Fruit fly (Drosophila melanogaster) whole organism, embryonic: ENCODE measurements around the gene CG3117.

Source experiments
- B-H1 ChIP-seq: fragments of 200-800 bp; sonication (Bioruptor generic); IDR thresholded peaks from 3 replicates; pipeline ENCODE4 v1.3.6; 2022; ENCODE audit warnings: missing biosample characterization, missing genetic modification characterization
- Bgb ChIP-seq: fragments of 200-800 bp; sonication (Bioruptor generic); IDR thresholded peaks from 2 replicates; pipeline ENCODE4 v1.3.6; 2022; ENCODE audit warnings: missing biosample characterization, missing genetic modification characterization; ENCODE audit not compliant: partially characterized antibody
- CG10147 ChIP-seq: fragments of 200-800 bp; sonication (Bioruptor generic); optimal IDR thresholded peaks from 2 replicates; lab custom pipeline; 2019; ENCODE audit warnings: missing biosample characterization, mild to moderate bottlenecking, missing genetic modification characterization, moderate library complexity
- CG11085 ChIP-seq: fragments of 200-800 bp; sonication (Bioruptor generic); IDR thresholded peaks from 2 replicates; pipeline ENCODE4 v1.3.6; 2022; ENCODE audit warnings: missing biosample characterization, missing genetic modification characterization
- CG12236 ChIP-seq: fragments of 200-800 bp; sonication (Bioruptor generic); optimal IDR thresholded peaks from 2 replicates; lab custom pipeline; 2016; ENCODE audit warnings: missing biosample characterization, missing genetic modification characterization
- CG12769 ChIP-seq: fragments of 200-800 bp; sonication (Bioruptor generic); optimal IDR thresholded peaks from 2 replicates; lab custom pipeline; 2019; ENCODE audit warnings: missing biosample characterization, mild to moderate bottlenecking, missing genetic modification characterization, moderate library complexity
- CG14441 ChIP-seq: fragments of 200-800 bp; sonication (Bioruptor generic); IDR thresholded peaks from 2 replicates; pipeline ENCODE4 v1.3.6; 2022; ENCODE audit warnings: missing biosample characterization, missing genetic modification characterization
- CG14667 ChIP-seq: fragments of 200-800 bp; sonication (Bioruptor generic); IDR thresholded peaks from 2 replicates; pipeline ENCODE4 v1.3.6; 2022; ENCODE audit warnings: missing biosample characterization, missing genetic modification characterization
- CG14710 ChIP-seq: fragments of 200-800 bp; sonication (Bioruptor generic); optimal IDR thresholded peaks from 3 replicates; lab custom pipeline; 2019; ENCODE audit warnings: missing biosample characterization, mild to moderate bottlenecking, missing genetic modification characterization, moderate library complexity
- CG15696 ChIP-seq: fragments of 200-800 bp; sonication (Bioruptor generic); optimal IDR thresholded peaks from 2 replicates; lab custom pipeline; 2019; ENCODE audit warnings: missing biosample characterization, mild to moderate bottlenecking, missing genetic modification characterization, moderate library complexity
- CG1647 ChIP-seq: fragments of 200-800 bp; sonication (Bioruptor generic); optimal IDR thresholded peaks from 3 replicates; lab custom pipeline; 2016; ENCODE audit warnings: missing biosample characterization, missing genetic modification characterization
- CG16779 ChIP-seq: fragments of 200-800 bp; sonication (Bioruptor generic); IDR thresholded peaks from 2 replicates; pipeline ENCODE4 v1.3.6; 2022; ENCODE audit warnings: missing biosample characterization, missing genetic modification characterization
- CG17385 ChIP-seq: fragments of 200-800 bp; sonication (Bioruptor generic); optimal IDR thresholded peaks from 3 replicates; lab custom pipeline; 2018; ENCODE audit warnings: missing biosample characterization, mild to moderate bottlenecking, missing genetic modification characterization
- CG2678 ChIP-seq: fragments of 200-800 bp; sonication (Bioruptor generic); optimal IDR thresholded peaks from 3 replicates; lab custom pipeline; 2019; ENCODE audit warnings: missing biosample characterization, mild to moderate bottlenecking, missing genetic modification characterization, moderate library complexity
- CG2712 ChIP-seq: fragments of 200-800 bp; optimal IDR thresholded peaks from 3 replicates; lab custom pipeline; 2019; ENCODE audit warnings: missing biosample characterization, mild to moderate bottlenecking, missing genetic modification characterization, moderate library complexity
- CG30020 ChIP-seq: fragments of 200-800 bp; optimal IDR thresholded peaks from 2 replicates; lab custom pipeline; 2019; ENCODE audit warnings: missing biosample characterization, mild to moderate bottlenecking, missing genetic modification characterization, moderate library complexity
- CG34376 ChIP-seq: fragments of 200-800 bp; sonication (Bioruptor generic); optimal IDR thresholded peaks from 2 replicates; lab custom pipeline; 2018; ENCODE audit warnings: missing biosample characterization, mild to moderate bottlenecking, missing genetic modification characterization
- CG4360 ChIP-seq: fragments of 200-800 bp; sonication (Bioruptor generic); IDR thresholded peaks from 2 replicates; pipeline ENCODE4 v1.3.6; 2022; ENCODE audit warnings: missing biosample characterization, missing genetic modification characterization
- CG4707 ChIP-seq: fragments of 200-800 bp; sonication (Bioruptor generic); optimal IDR thresholded peaks from 2 replicates; lab custom pipeline; 2018; ENCODE audit warnings: missing biosample characterization, mild to moderate bottlenecking, missing genetic modification characterization, moderate library complexity
- CG4820 ChIP-seq: fragments of 200-800 bp; sonication (Bioruptor generic); optimal IDR thresholded peaks from 3 replicates; lab custom pipeline; 2016; ENCODE audit warnings: missing biosample characterization, missing genetic modification characterization
- CG6175 ChIP-seq: fragments of 200-800 bp; sonication (Bioruptor generic); IDR thresholded peaks from 3 replicates; pipeline ENCODE4 v1.3.6; 2022; ENCODE audit warnings: missing biosample characterization, missing genetic modification characterization
- CG6689 ChIP-seq: fragments of 200-800 bp; sonication (Bioruptor generic); IDR thresholded peaks from 2 replicates; pipeline ENCODE4 v1.3.6; 2022; ENCODE audit warnings: missing biosample characterization, missing genetic modification characterization
- CG7357 ChIP-seq: fragments of 200-800 bp; sonication (Bioruptor generic); IDR thresholded peaks from 3 replicates; pipeline ENCODE4 v1.3.6; 2022; ENCODE audit warnings: missing biosample characterization, missing genetic modification characterization
- CG7839 ChIP-seq: fragments of 200-800 bp; sonication (Bioruptor generic); optimal IDR thresholded peaks from 3 replicates; lab custom pipeline; 2018; ENCODE audit warnings: missing biosample characterization, mild to moderate bottlenecking, missing genetic modification characterization, moderate library complexity
- CG8290 ChIP-seq, 3 experiments: fragments of 200-800 bp; sonication (Bioruptor generic); optimal IDR thresholded peaks; 2 replicates each; lab custom pipeline; 2016 to 2019; ENCODE audit warnings: missing biosample characterization in 3 of 3, missing genetic modification characterization in 3 of 3, mild to moderate bottlenecking in 2 of 3, moderate library complexity in 1 of 3
- CG9437 ChIP-seq: fragments of 200-800 bp; sonication (Bioruptor generic); optimal IDR thresholded peaks from 2 replicates; lab custom pipeline; 2018; ENCODE audit warnings: missing biosample characterization, mild to moderate bottlenecking, missing genetic modification characterization
- CG9727 ChIP-seq: fragments of 200-800 bp; sonication (Bioruptor generic); optimal IDR thresholded peaks from 3 replicates; lab custom pipeline; 2017; ENCODE audit warnings: missing biosample characterization, mild to moderate bottlenecking, missing genetic modification characterization
- CrebB ChIP-seq: fragments of 200-800 bp; sonication (Bioruptor generic); optimal IDR thresholded peaks from 3 replicates; lab custom pipeline; 2018; ENCODE audit warnings: missing biosample characterization, mild to moderate bottlenecking, missing genetic modification characterization
- Deaf1 ChIP-seq: fragments of 200-800 bp; optimal IDR thresholded peaks from 3 replicates; lab custom pipeline; 2019; ENCODE audit warnings: missing biosample characterization, mild to moderate bottlenecking, missing genetic modification characterization, moderate library complexity
- Ets65A ChIP-seq: fragments of 200-800 bp; sonication (Bioruptor generic); peaks from one replicate; lab custom pipeline; 2016; ENCODE audit warnings: missing biosample characterization, missing genetic modification characterization
- Lhr ChIP-seq: fragments of 200-800 bp; sonication (Bioruptor generic); optimal IDR thresholded peaks from 3 replicates; lab custom pipeline; 2017; ENCODE audit warnings: mild to moderate bottlenecking, missing biosample characterization, missing genetic modification reagents, missing genetic modification characterization
- Meics ChIP-seq: fragments of 200-800 bp; sonication (Bioruptor generic); optimal IDR thresholded peaks from 2 replicates; lab custom pipeline; 2017; ENCODE audit warnings: missing biosample characterization, mild to moderate bottlenecking, missing genetic modification characterization
- Mrtf ChIP-seq: fragments of 200-800 bp; sonication (Bioruptor generic); IDR thresholded peaks from 3 replicates; pipeline ENCODE4 v1.3.6; 2022; ENCODE audit warnings: missing biosample characterization, missing genetic modification characterization
- Ptx1 ChIP-seq: fragments of 200-800 bp; sonication (Bioruptor generic); IDR thresholded peaks from 2 replicates; pipeline ENCODE4 v1.3.6; 2022; ENCODE audit warnings: missing biosample characterization, missing genetic modification characterization
- Spps ChIP-seq: fragments of 200-800 bp; sonication (Bioruptor generic); optimal IDR thresholded peaks from 2 replicates; lab custom pipeline; 2018; ENCODE audit warnings: missing biosample characterization, mild to moderate bottlenecking, missing genetic modification characterization
- Xbp1 ChIP-seq: fragments of 200-800 bp; sonication (Bioruptor generic); optimal IDR thresholded peaks from 3 replicates; lab custom pipeline; 2016; ENCODE audit warnings: missing biosample characterization, mild to moderate bottlenecking, missing genetic modification characterization
- ci ChIP-seq: fragments of 200-800 bp; sonication (Bioruptor generic); IDR thresholded peaks from 3 replicates; pipeline ENCODE4 v1.3.6; 2022; ENCODE audit warnings: missing biosample characterization, missing genetic modification characterization
- crc ChIP-seq: fragments of 200-800 bp; sonication (Bioruptor generic); optimal IDR thresholded peaks from 2 replicates; lab custom pipeline; 2016; ENCODE audit warnings: missing biosample characterization, missing genetic modification characterization
- dysf ChIP-seq: fragments of 200-800 bp; sonication (Bioruptor generic); IDR thresholded peaks from 3 replicates; pipeline ENCODE4 v1.3.6; 2022; ENCODE audit warnings: missing biosample characterization, missing genetic modification characterization
- ems ChIP-seq: fragments of 200-800 bp; sonication (Bioruptor generic); optimal IDR thresholded peaks from 3 replicates; lab custom pipeline; 2016; ENCODE audit warnings: missing biosample characterization, missing genetic modification characterization
- h ChIP-seq: fragments of >200 bp; optimal IDR thresholded peaks from 2 replicates; lab custom pipeline; 2017
- her ChIP-seq: fragments of 200-800 bp; sonication (Bioruptor generic); optimal IDR thresholded peaks from 2 replicates; lab custom pipeline; 2016; ENCODE audit warnings: missing biosample characterization, missing genetic modification characterization
- insv ChIP-seq, 2 experiments: fragments of 200-800 bp; sonication (Bioruptor generic); optimal IDR thresholded peaks; 3 replicates each; lab custom pipeline; 2016 to 2018; ENCODE audit warnings: missing biosample characterization in 2 of 2, missing genetic modification characterization in 2 of 2
- inv ChIP-seq: fragments of 200-800 bp; sonication (Bioruptor generic); IDR thresholded peaks from 2 replicates; pipeline ENCODE4 v1.3.6; 2022; ENCODE audit warnings: missing biosample characterization, missing genetic modification characterization; ENCODE audit not compliant: partially characterized antibody
- repo ChIP-seq: fragments of 200-800 bp; sonication (Bioruptor generic); optimal IDR thresholded peaks from 2 replicates; lab custom pipeline; 2016; ENCODE audit warnings: missing biosample characterization, missing genetic modification characterization
- rib ChIP-seq: fragments of 200-800 bp; sonication (Bioruptor generic); IDR thresholded peaks from 2 replicates; pipeline ENCODE4 v1.3.6; 2022; ENCODE audit warnings: missing biosample characterization, missing genetic modification characterization
- sug ChIP-seq: fragments of 200-800 bp; optimal IDR thresholded peaks from 2 replicates; lab custom pipeline; 2019; ENCODE audit warnings: missing biosample characterization, mild to moderate bottlenecking, missing genetic modification characterization, moderate library complexity
- z ChIP-seq: fragments of 200-800 bp; sonication (Bioruptor generic); IDR thresholded peaks from 3 replicates; pipeline ENCODE4 v1.3.6; 2022; ENCODE audit warnings: missing biosample characterization, missing genetic modification characterization
- zfh1 ChIP-seq: fragments of 200-800 bp; sonication (Bioruptor generic); IDR thresholded peaks from 3 replicates; pipeline ENCODE4 v1.3.6; 2022; ENCODE audit warnings: missing biosample characterization, missing genetic modification characterization

The CG3117 gene

DNA sequence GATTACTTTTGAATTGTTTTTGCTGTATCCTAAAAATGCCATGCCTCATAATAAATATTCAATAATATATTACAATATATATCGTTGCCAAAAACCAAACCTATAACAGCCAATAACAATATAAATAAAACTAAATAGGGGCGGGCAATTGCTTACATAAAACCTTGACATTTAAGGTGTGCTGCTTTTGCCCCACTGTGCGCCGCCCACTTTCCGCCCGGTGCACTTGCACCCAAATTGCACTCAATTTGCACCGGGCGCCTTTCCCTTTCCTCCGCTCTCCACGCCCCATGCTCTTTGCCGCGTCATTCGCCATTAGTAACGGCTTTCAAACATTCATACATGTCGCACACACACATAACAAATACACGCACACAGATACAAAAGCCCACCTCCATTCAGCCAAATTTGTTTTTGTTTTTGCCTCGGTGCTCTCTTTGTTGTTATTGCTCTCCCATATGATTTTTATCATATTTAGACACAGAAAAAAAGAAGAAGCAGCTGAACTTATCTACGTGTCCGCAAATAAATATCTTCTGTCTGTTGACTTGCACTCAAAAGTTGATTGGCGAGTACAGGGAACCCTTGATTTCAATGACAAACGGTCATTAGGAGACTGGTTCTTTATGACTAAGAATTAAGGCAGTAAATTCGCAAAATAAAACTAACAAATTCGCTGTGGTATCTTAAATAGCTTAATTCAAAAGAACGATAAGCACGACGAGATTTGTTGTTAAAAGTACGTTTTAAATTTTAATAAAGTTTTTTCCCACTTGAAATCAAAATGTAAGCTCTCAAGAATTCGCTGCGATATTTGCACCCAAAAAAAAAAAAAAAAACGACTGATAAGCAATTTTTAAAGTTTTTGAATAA lies 11.1 kb upstream of the CG3117 start (continued):
- TF ChIP-seq CG14441 (GFP tag; lab: Robert Waterston, UW) (0 out of 2 replicates have a peak, but pooled peaks have one; percentile 22), CG14667 (GFP tag; lab: Robert Waterston, UW) (no peak), CG1647 (no peak), insv (GFP tag; optimal IDR thresholded peaks at IDR 0.05; lab: Kevin White, UChicago) (no peak), repo (GFP tag; lab: Kevin White, UChicago) (no peak), CG12236 (GFP tag; lab: Kevin White, UChicago) (no peak), Xbp1 (GFP tag; lab: Kevin White, UChicago) (peak; percentile 2), ems (GFP tag; lab: Kevin White, UChicago) (no peak), CG8290 (GFP tag; optimal IDR thresholded peaks at IDR 0.05; lab: Kevin White, UChicago) (no peak), CG8290 (tag; optimal IDR thresholded peaks at IDR 0.05; lab: Kevin White, UChicago) (no peak), B-H1 (GFP tag; lab: Robert Waterston, UW) (no peak), Meics (GFP tag; lab: Kevin White, UChicago) (no peak), CG16779 (GFP tag; lab: Robert Waterston, UW) (no peak), sug (peak; percentile 44), CrebB (tag; lab: Kevin White, UChicago) (no peak), CG12769 (tag; lab: Kevin White, UChicago) (peak; percentile 18), CG30020 (no peak), CG6175 (GFP tag; lab: Robert Waterston, UW) (no peak), z (GFP tag; lab: Robert Waterston, UW) (peak; percentile 78), CG2712 (tag; lab: Kevin White, UChicago) (peak; percentile 16), CG10147 (no peak), CG7357 (GFP tag; lab: Robert Waterston, UW) (no peak), CG6689 (0 out of 2 replicates have a peak, but pooled peaks have one; percentile 23), Ptx1 (peak; percentile 30; the same call in 1 of the 2 replicates), dysf (GFP tag; lab: Robert Waterston, UW) (0 out of 3 replicates have a peak, but pooled peaks have one; percentile 40), inv (GFP tag; lab: Robert Waterston, UW) (no peak), Bgb (GFP tag; lab: Robert Waterston, UW) (peak; percentile 47; the same call in 1 of the 2 replicates), CG4707 (GFP tag; lab: Kevin White, UChicago) (no peak), Mrtf (no peak), CG11085 (GFP tag; lab: Robert Waterston, UW) (no peak), h (lab: Kevin White, UChicago) (no peak), her (GFP tag; lab: Kevin White, UChicago) (peak; percentile 14), CG14710 (tag; lab: Kevin White, UChicago) (no peak), Ets65A (GFP tag; lab: Kevin White, UChicago) (peak; percentile 35), Spps (tag; lab: Kevin White, UChicago) (no peak), zfh1 (GFP tag; lab: Robert Waterston, UW) (no peak), CG17385 (peak; percentile 86), CG9727 (GFP tag; lab: Kevin White, UChicago) (peak; percentile 2), crc (GFP tag; lab: Kevin White, UChicago) (no peak), CG4360 (0 out of 2 replicates have a peak, but pooled peaks have one; percentile 30), CG2678 (peak; percentile 36), Deaf1 (tag; lab: Kevin White, UChicago) (no peak), CG15696 (tag; lab: Kevin White, UChicago) (no peak), Lhr (GFP tag; lab: Kevin White, UChicago) (no peak), CG7839 (tag; lab: Kevin White, UChicago) (peak; percentile 17), ci (GFP tag; lab: Robert Waterston, UW) (peak; percentile 20; the same call in 1 of the 3 replicates), CG9437 (GFP tag; lab: Kevin White, UChicago) (no peak), CG34376 (GFP tag; lab: Kevin White, UChicago) (peak; percentile 36), rib (GFP tag; lab: Robert Waterston, UW) (peak; percentile 76; the same call in 1 of the 2 replicates), CG4820 (no peak)
